Fruit fly (Drosophila melanogaster): ENCODE data around the gene 5PtaseI.

Gene 5PtaseI

DNA sequence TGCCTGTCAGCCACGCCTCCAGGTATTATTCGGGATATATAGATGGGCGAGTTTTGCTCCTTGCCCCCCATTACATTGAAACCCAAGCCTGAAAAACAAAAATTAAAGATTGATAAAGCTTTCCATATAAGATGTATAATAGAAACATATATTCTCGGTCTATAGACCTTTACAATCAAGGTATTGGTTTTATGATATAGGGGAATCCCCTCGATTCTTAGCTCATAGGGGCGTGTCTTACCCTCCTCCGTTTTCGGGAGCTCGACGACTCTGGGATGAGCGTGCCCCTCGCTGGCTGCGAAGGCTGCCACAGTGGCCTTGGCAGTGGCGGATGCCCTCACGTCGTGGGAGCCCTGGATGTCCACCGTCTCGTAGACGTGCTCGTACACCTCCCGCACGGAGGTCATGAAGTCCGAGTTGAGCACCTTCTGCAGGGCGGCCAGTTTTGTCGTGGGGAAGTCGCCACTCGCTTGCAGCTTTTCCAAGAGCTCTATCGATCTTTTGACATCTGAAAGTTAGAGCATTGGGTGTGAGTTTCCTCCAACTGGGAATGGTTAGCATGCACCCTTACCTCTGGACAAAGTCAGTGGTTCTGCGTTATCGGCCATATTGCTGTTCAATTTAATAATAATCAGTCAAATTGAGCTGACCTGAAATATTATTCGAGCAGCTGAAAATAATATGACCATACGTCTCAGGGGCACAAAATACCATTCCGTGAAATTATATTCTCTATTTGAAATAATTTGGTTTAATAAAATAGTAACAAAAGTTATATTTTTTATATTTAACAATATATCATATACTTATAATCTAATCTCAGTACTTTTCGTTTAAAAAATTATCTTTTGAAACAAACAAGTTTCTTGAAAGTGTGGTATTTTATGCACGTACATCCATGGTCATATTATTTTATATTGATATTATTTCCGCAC lies 20.2 kb upstream of the 5PtaseI start, which contains the start of the genes veli and PQBP1 (continued):
- TF ChIP-seq CG9817 (tag; optimal IDR thresholded peaks at IDR 0.05) (no peak), CG9797 (GFP tag; optimal IDR thresholded peaks at IDR 0.05) (peak; percentile 51), kni (GFP tag; optimal IDR thresholded peaks at IDR 0.05) (no peak), onecut (GFP tag; IDR thresholded peaks at IDR 0.05) (peak; percentile 61), CG34224 (GFP tag; IDR thresholded peaks at IDR 0.05; ENCODE audit: partially characterized antibody) (no peak), Dll (GFP tag; IDR thresholded peaks at IDR 0.05; ENCODE audit: partially characterized antibody) (peak; percentile 33; the same call in 2 of the 4 replicates), CG17912 (GFP tag; optimal IDR thresholded peaks at IDR 0.05) (no peak), CG13287 (GFP tag; IDR thresholded peaks at IDR 0.05; ENCODE audit: partially characterized antibody) (peak; percentile 30; the same call in 1 of the 2 replicates), amos (GFP tag; IDR thresholded peaks at IDR 0.05; ENCODE audit: partially characterized antibody) (0 out of 2 replicates have a peak, but pooled peaks have one; percentile 18), CG5245 (GFP tag; optimal IDR thresholded peaks at IDR 0.05) (no peak), CG2116 (GFP tag; optimal IDR thresholded peaks at IDR 0.05) (peak; percentile 50), MBD-R2 (GFP tag; IDR thresholded peaks at IDR 0.05) (peak; percentile 41), vnd (GFP tag; IDR thresholded peaks at IDR 0.05; ENCODE audit: partially characterized antibody) (no peak), CG34422 (GFP tag; IDR thresholded peaks at IDR 0.05) (peak; percentile 6; the same call in 1 of the 3 replicates)

DNA sequence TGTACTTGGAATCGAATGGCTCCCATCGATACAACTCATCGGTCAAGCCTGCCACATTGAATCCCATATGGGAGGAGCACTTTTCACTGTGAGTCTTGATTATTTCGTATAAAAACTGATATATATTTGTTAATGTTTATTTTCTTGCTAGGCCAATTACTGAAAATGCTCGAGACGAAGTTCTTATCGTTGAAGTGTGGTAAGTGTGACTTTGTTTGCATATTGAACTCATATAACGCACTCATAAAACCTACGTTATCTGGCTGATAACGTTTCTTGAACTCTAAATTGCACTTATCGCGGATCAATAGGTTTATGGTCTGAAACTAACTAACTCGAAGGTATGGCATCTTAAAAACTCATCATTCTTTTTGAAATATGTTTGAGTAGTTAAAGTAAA lies 15.5 kb upstream of the 5PtaseI start:
- TF ChIP-seq fd3F (GFP tag; optimal IDR thresholded peaks at IDR 0.05) (no peak), Vsx1 (GFP tag; optimal IDR thresholded peaks at IDR 0.05) (peak; percentile 71), jigr1 (GFP tag; IDR thresholded peaks at IDR 0.05) (no peak), knrl (GFP tag; IDR thresholded peaks at IDR 0.05; ENCODE audit: partially characterized antibody) (no peak), CG1233 (GFP tag; optimal IDR thresholded peaks at IDR 0.05) (no peak), Pdp1 (GFP tag; optimal IDR thresholded peaks at IDR 0.05) (peak in 1 of 2 experiments; percentile 54), CG16863 (GFP tag; optimal IDR thresholded peaks at IDR 0.05) (no peak), CG15696 (tag; optimal IDR thresholded peaks at IDR 0.05) (no peak), CG8388 (GFP tag; optimal IDR thresholded peaks at IDR 0.05) (no peak), Atf6 (GFP tag; IDR thresholded peaks at IDR 0.05) (no peak), D19B (GFP tag; optimal IDR thresholded peaks at IDR 0.05) (no peak), dpn (GFP tag; optimal IDR thresholded peaks at IDR 0.05) (no peak), Hr78 (GFP tag; optimal IDR thresholded peaks at IDR 0.05) (no peak), CG3407 (GFP tag; optimal IDR thresholded peaks at IDR 0.05) (no peak), sc (optimal IDR thresholded peaks at IDR 0.05) (no peak), sc (GFP tag; optimal IDR thresholded peaks at IDR 0.05) (no peak)

- peak; percentile 97 for TF ChIP-seq kah (GFP tag; optimal IDR thresholded peaks at IDR 0.05)
- no peak for TF ChIP-seq CG2116 (GFP tag; optimal IDR thresholded peaks at IDR 0.05)
- no peak for TF ChIP-seq twi (tag; optimal IDR thresholded peaks at IDR 0.05)
- TF ChIP-seq amos (GFP tag; IDR thresholded peaks at IDR 0.05; ENCODE audit: partially characterized antibody): no peak
- TF ChIP-seq CG10321 (GFP tag; IDR thresholded peaks at IDR 0.05): no peak
- TF ChIP-seq emc (GFP tag; optimal IDR thresholded peaks at IDR 0.05): no peak
- peak; percentile 44; the same call in 1 of the 2 replicates for TF ChIP-seq Rfx (GFP tag; IDR thresholded peaks at IDR 0.05)
- TF ChIP-seq eve (GFP tag; optimal IDR thresholded peaks at IDR 0.05): peak in 1 of 2 experiments; percentile 69
- TF ChIP-seq NFAT (GFP tag; IDR thresholded peaks at IDR 0.05): no peak
- peak; percentile 52 for TF ChIP-seq cg (GFP tag; optimal IDR thresholded peaks at IDR 0.05)
- no peak for TF ChIP-seq CG4424 (GFP tag; optimal IDR thresholded peaks at IDR 0.05)
- peak in 1 of 2 experiments; percentile 35 for TF ChIP-seq Trl (optimal IDR thresholded peaks at IDR 0.05)
- no peak for TF ChIP-seq Trl (GFP tag; optimal IDR thresholded peaks at IDR 0.05)
- TF ChIP-seq CG3726 (GFP tag; IDR thresholded peaks at IDR 0.05): no peak
- no peak for TF ChIP-seq schlank (tag; optimal IDR thresholded peaks at IDR 0.05)
- TF ChIP-seq lab (GFP tag; optimal IDR thresholded peaks at IDR 0.05): no peak
- peak; percentile 8 for TF ChIP-seq kay (GFP tag; optimal IDR thresholded peaks at IDR 0.05)
- TF ChIP-seq CG8388 (GFP tag; optimal IDR thresholded peaks at IDR 0.05): no peak
Observed at dm6 chr3R:25056488-25057157, 11.7 kb upstream of the 5PtaseI start.
